Fruit fly (Drosophila melanogaster) whole organism, embryonic: ENCODE measurements around the gene Ids.

ENCODE experiments used
- CG13775 ChIP-seq: fragments of 200-800 bp; sonication (Bioruptor generic); optimal IDR thresholded peaks from 3 replicates; lab custom pipeline; 2017; ENCODE audit warnings: missing biosample characterization, mild to moderate bottlenecking, missing genetic modification characterization
- CG14860 ChIP-seq: fragments of 200-800 bp; sonication (Bioruptor generic); IDR thresholded peaks from 3 replicates; pipeline ENCODE4 v1.3.6; 2022; ENCODE audit warnings: missing biosample characterization, missing genetic modification characterization; ENCODE audit not compliant: partially characterized antibody
- CG15269 ChIP-seq: fragments of 200-800 bp; sonication (Bioruptor generic); optimal IDR thresholded peaks from 2 replicates; lab custom pipeline; 2018; ENCODE audit warnings: missing biosample characterization, mild to moderate bottlenecking, missing genetic modification characterization, moderate library complexity
- CG15601 ChIP-seq: fragments of 200-800 bp; sonication (Bioruptor generic); optimal IDR thresholded peaks from 3 replicates; lab custom pipeline; 2019; ENCODE audit warnings: missing biosample characterization, mild to moderate bottlenecking, missing genetic modification characterization, moderate library complexity
- CG16815 ChIP-seq: fragments of 200-800 bp; sonication (Bioruptor generic); optimal IDR thresholded peaks from 3 replicates; lab custom pipeline; 2017; ENCODE audit warnings: missing biosample characterization, mild to moderate bottlenecking, missing genetic modification characterization
- CG16863 ChIP-seq: fragments of 200-800 bp; sonication (Bioruptor generic); optimal IDR thresholded peaks from 3 replicates; lab custom pipeline; 2016; ENCODE audit warnings: missing biosample characterization, missing genetic modification characterization
- CG17568 ChIP-seq: fragments of 200-800 bp; sonication (Bioruptor generic); optimal IDR thresholded peaks from 2 replicates; lab custom pipeline; 2018; ENCODE audit warnings: missing biosample characterization, mild to moderate bottlenecking, missing genetic modification characterization, moderate library complexity
- CG17802 ChIP-seq: fragments of 200-800 bp; sonication (Bioruptor generic); optimal IDR thresholded peaks from 2 replicates; lab custom pipeline; 2018; ENCODE audit warnings: missing biosample characterization, mild to moderate bottlenecking, missing genetic modification characterization, moderate library complexity
- CG2202 ChIP-seq: fragments of 200-800 bp; sonication (Bioruptor generic); optimal IDR thresholded peaks from 2 replicates; lab custom pipeline; 2018; ENCODE audit warnings: missing biosample characterization, mild to moderate bottlenecking, missing genetic modification characterization
- CG4404 ChIP-seq: fragments of 200-800 bp; sonication (Bioruptor generic); IDR thresholded peaks from 2 replicates; pipeline ENCODE4 v1.3.6; 2022; ENCODE audit warnings: missing biosample characterization, missing genetic modification characterization
- CG4617 ChIP-seq: fragments of 200-800 bp; sonication (Bioruptor generic); optimal IDR thresholded peaks from 3 replicates; lab custom pipeline; 2016; ENCODE audit warnings: missing biosample characterization, missing genetic modification characterization, borderline replicate concordance
- CG7271 ChIP-seq: fragments of 200-800 bp; sonication (Bioruptor generic); optimal IDR thresholded peaks from 2 replicates; lab custom pipeline; 2018; ENCODE audit warnings: missing biosample characterization, mild to moderate bottlenecking, missing genetic modification characterization, moderate library complexity
- CG7745 ChIP-seq: fragments of 200-800 bp; sonication (Bioruptor generic); optimal IDR thresholded peaks from 2 replicates; lab custom pipeline; 2018; ENCODE audit warnings: missing biosample characterization, mild to moderate bottlenecking, missing genetic modification characterization, moderate library complexity
- CG8281 ChIP-seq: fragments of 200-800 bp; sonication (Bioruptor generic); optimal IDR thresholded peaks from 2 replicates; lab custom pipeline; 2018; ENCODE audit warnings: missing biosample characterization, mild to moderate bottlenecking, missing genetic modification characterization, moderate library complexity
- CG9215 ChIP-seq: fragments of 200-800 bp; sonication (Bioruptor generic); IDR thresholded peaks from 2 replicates; pipeline ENCODE4 v1.3.6; 2022; ENCODE audit warnings: missing biosample characterization, missing genetic modification characterization
- CG9817 ChIP-seq: fragments of 200-800 bp; sonication (Bioruptor generic); optimal IDR thresholded peaks from 2 replicates; lab custom pipeline; 2018; ENCODE audit warnings: missing biosample characterization, mild to moderate bottlenecking, missing genetic modification characterization, moderate library complexity
- CG9876 ChIP-seq: fragments of 200-800 bp; sonication (Bioruptor generic); optimal IDR thresholded peaks from 2 replicates; lab custom pipeline; 2016; ENCODE audit warnings: missing biosample characterization, missing genetic modification characterization
- D ChIP-seq, 2 experiments: fragments of 200-800 bp in 1 of 2; fragments of >200 bp in 1 of 2; sonication (Bioruptor generic) in 1 of 2; optimal IDR thresholded peaks; 2 replicates in 1 of 2; 3 replicates in 1 of 2; lab custom pipeline; 2017; ENCODE audit warnings: mild to moderate bottlenecking in 1 of 2, missing biosample characterization in 1 of 2, missing genetic modification characterization in 1 of 2, missing genetic modification reagents in 1 of 2
- HLHmδ ChIP-seq: fragments of 200-800 bp; sonication (Bioruptor generic); optimal IDR thresholded peaks from 2 replicates; lab custom pipeline; 2018; ENCODE audit warnings: missing biosample characterization, mild to moderate bottlenecking, missing genetic modification characterization, moderate library complexity
- NK7.1 ChIP-seq: fragments of 200-800 bp; sonication (Bioruptor generic); optimal IDR thresholded peaks from 3 replicates; lab custom pipeline; 2016; ENCODE audit warnings: missing biosample characterization, missing genetic modification characterization
- Nf-YC ChIP-seq: fragments of 200-800 bp; optimal IDR thresholded peaks from 3 replicates; lab custom pipeline; 2019; ENCODE audit warnings: missing biosample characterization, mild to moderate bottlenecking, missing genetic modification characterization, moderate library complexity
- Six4 ChIP-seq: fragments of 200-800 bp; sonication (Bioruptor generic); optimal IDR thresholded peaks from 2 replicates; lab custom pipeline; 2016; ENCODE audit warnings: missing biosample characterization, missing genetic modification characterization
- Sox100B ChIP-seq: fragments of 200-800 bp; sonication (Bioruptor generic); optimal IDR thresholded peaks from 3 replicates; lab custom pipeline; 2018; ENCODE audit warnings: missing biosample characterization, mild to moderate bottlenecking, missing genetic modification characterization
- Sry-β ChIP-seq: fragments of 200-800 bp; sonication (Bioruptor generic); optimal IDR thresholded peaks from 2 replicates; lab custom pipeline; 2018; ENCODE audit warnings: missing biosample characterization, mild to moderate bottlenecking, missing genetic modification characterization, moderate library complexity
- Stat92E ChIP-seq, 3 experiments: fragments of >200 bp in 2 of 3; fragments of 200-800 bp in 1 of 3; sonication (Bioruptor generic) in 1 of 3; optimal IDR thresholded peaks; 2 replicates each; lab custom pipeline; 2017 to 2019; ENCODE audit warnings: missing biosample characterization in 3 of 3, missing genetic modification characterization in 3 of 3, mild to moderate bottlenecking in 1 of 3, moderate library complexity in 1 of 3
- br ChIP-seq: fragments of >200 bp; optimal IDR thresholded peaks from 2 replicates; lab custom pipeline; 2017
- corto ChIP-seq: fragments of 200-800 bp; sonication (Bioruptor generic); optimal IDR thresholded peaks from 2 replicates; lab custom pipeline; 2016; ENCODE audit warnings: missing biosample characterization, mild to moderate bottlenecking, missing genetic modification characterization, moderate library complexity
- crol ChIP-seq: fragments of 200-800 bp; sonication (Bioruptor generic); IDR thresholded peaks from 2 replicates; pipeline ENCODE4 v1.3.6; 2022; ENCODE audit warnings: missing biosample characterization, missing genetic modification characterization
- cwo ChIP-seq: fragments of 200-800 bp; sonication (Bioruptor generic); optimal IDR thresholded peaks from 3 replicates; lab custom pipeline; 2017; ENCODE audit warnings: missing biosample characterization, missing genetic modification characterization, mild to moderate bottlenecking, moderate library complexity, missing genetic modification reagents
- dan ChIP-seq: fragments of 200-800 bp; sonication (Bioruptor generic); IDR thresholded peaks from 2 replicates; pipeline ENCODE4 v1.3.6; 2022; ENCODE audit warnings: missing biosample characterization, missing genetic modification characterization
- dati ChIP-seq: fragments of 200-800 bp; sonication (Bioruptor generic); IDR thresholded peaks from 2 replicates; pipeline ENCODE4 v1.3.6; 2022; ENCODE audit warnings: missing biosample characterization, missing genetic modification characterization
- ewg ChIP-seq: fragments of 200-800 bp; sonication (Bioruptor generic); optimal IDR thresholded peaks from 3 replicates; lab custom pipeline; 2017; ENCODE audit warnings: mild to moderate bottlenecking, missing biosample characterization, missing genetic modification reagents, missing genetic modification characterization
- fd96Cb ChIP-seq: fragments of 200-800 bp; sonication (Bioruptor generic); optimal IDR thresholded peaks from 2 replicates; lab custom pipeline; 2018; ENCODE audit warnings: missing biosample characterization, mild to moderate bottlenecking, missing genetic modification characterization, moderate library complexity
- gce ChIP-seq: fragments of 200-800 bp; sonication (Bioruptor generic); IDR thresholded peaks from 3 replicates; pipeline ENCODE4 v1.3.6; 2022; ENCODE audit warnings: missing biosample characterization, missing genetic modification characterization
- gcm ChIP-seq: fragments of 200-800 bp; sonication (Bioruptor generic); optimal IDR thresholded peaks from 2 replicates; lab custom pipeline; 2019; ENCODE audit warnings: missing biosample characterization, mild to moderate bottlenecking, missing genetic modification characterization, moderate library complexity
- gsb-n ChIP-seq: fragments of 200-800 bp; sonication (Bioruptor generic); optimal IDR thresholded peaks from 3 replicates; lab custom pipeline; 2018; ENCODE audit warnings: missing biosample characterization, mild to moderate bottlenecking, missing genetic modification characterization
- h ChIP-seq: fragments of >200 bp; optimal IDR thresholded peaks from 2 replicates; lab custom pipeline; 2017
- ind ChIP-seq: fragments of 200-800 bp; sonication (Bioruptor generic); optimal IDR thresholded peaks from 3 replicates; lab custom pipeline; 2016; ENCODE audit warnings: missing biosample characterization, missing genetic modification characterization
- insv ChIP-seq, 2 experiments: fragments of 200-800 bp; sonication (Bioruptor generic); optimal IDR thresholded peaks; 3 replicates each; lab custom pipeline; 2016 to 2018; ENCODE audit warnings: missing biosample characterization in 2 of 2, missing genetic modification characterization in 2 of 2
- knrl ChIP-seq: fragments of 200-800 bp; sonication (Bioruptor generic); IDR thresholded peaks from 3 replicates; pipeline ENCODE4 v1.3.6; 2022; ENCODE audit warnings: missing biosample characterization, missing genetic modification characterization; ENCODE audit not compliant: partially characterized antibody
- lbe ChIP-seq: fragments of 200-800 bp; sonication (Bioruptor generic); optimal IDR thresholded peaks from 2 replicates; lab custom pipeline; 2016; ENCODE audit warnings: missing biosample characterization, mild to moderate bottlenecking, missing genetic modification characterization
- nau ChIP-seq: fragments of 200-800 bp; sonication (Bioruptor generic); optimal IDR thresholded peaks from 3 replicates; lab custom pipeline; 2017; ENCODE audit warnings: missing biosample characterization, mild to moderate bottlenecking, missing genetic modification characterization, missing genetic modification reagents
- pho ChIP-seq: fragments of 200-800 bp; sonication (Bioruptor generic); optimal IDR thresholded peaks from 2 replicates; lab custom pipeline; 2016; ENCODE audit warnings: missing biosample characterization, missing genetic modification characterization
- ranshi ChIP-seq: fragments of 200-800 bp; sonication (Bioruptor generic); IDR thresholded peaks from 2 replicates; pipeline ENCODE4 v1.3.6; 2022; ENCODE audit warnings: missing biosample characterization, missing genetic modification characterization
- row ChIP-seq: fragments of 200-800 bp; sonication (Bioruptor generic); IDR thresholded peaks from 3 replicates; pipeline ENCODE4 v1.3.6; 2022; ENCODE audit warnings: missing biosample characterization, missing genetic modification characterization
- slbo ChIP-seq: fragments of 200-800 bp; sonication (Bioruptor generic); IDR thresholded peaks from 2 replicates; pipeline ENCODE4 v1.3.6; 2022; ENCODE audit warnings: missing biosample characterization, missing genetic modification characterization
- stc ChIP-seq: fragments of 200-800 bp; sonication (Bioruptor generic); IDR thresholded peaks from 2 replicates; pipeline ENCODE4 v1.3.6; 2022; ENCODE audit warnings: missing biosample characterization, missing genetic modification characterization
- twi ChIP-seq: fragments of 200-800 bp; optimal IDR thresholded peaks from 2 replicates; lab custom pipeline; 2019; ENCODE audit warnings: missing biosample characterization, mild to moderate bottlenecking, missing genetic modification characterization, moderate library complexity

Ids gene

dm6 chr3L:3393951-3394834 lies 16.1 kb downstream of the Ids start (continued):
- TF ChIP-seq CG9215 (GFP tag; lab: Robert Waterston, UW) (peak; percentile 12; the same call in 1 of the 2 replicates), dan (GFP tag; lab: Robert Waterston, UW) (no peak), NK7.1 (GFP tag; lab: Kevin White, UChicago) (peak; percentile 81), Sry-β (GFP tag; lab: Kevin White, UChicago) (peak; percentile 66), CG7271 (no peak), cwo (GFP tag; lab: Kevin White, UChicago) (no peak), CG17802 (tag; lab: Kevin White, UChicago) (peak; percentile 58), stc (GFP tag; lab: Robert Waterston, UW) (peak; percentile 58), slbo (GFP tag; lab: Robert Waterston, UW) (peak; percentile 35; the same call in 1 of the 2 replicates), pho (no peak), ewg (no peak), gcm (GFP tag; lab: Kevin White, UChicago) (peak; percentile 70), gsb-n (peak; percentile 87), CG16815 (GFP tag; lab: Kevin White, UChicago) (no peak), CG7745 (tag; lab: Kevin White, UChicago) (no peak), lbe (no peak), CG15601 (tag; lab: Kevin White, UChicago) (peak; percentile 94), CG2202 (tag; lab: Kevin White, UChicago) (no peak), ind (peak; percentile 68), Six4 (GFP tag; lab: Kevin White, UChicago) (peak; percentile 70), dati (GFP tag; lab: Robert Waterston, UW) (peak; percentile 86), CG17568 (GFP tag; lab: Kevin White, UChicago) (peak; percentile 51), nau (GFP tag; lab: Kevin White, UChicago) (peak; percentile 34), br (no peak), HLHmδ (GFP tag; lab: Kevin White, UChicago) (no peak), Stat92E (GFP tag; optimal IDR thresholded peaks at IDR 0.05; lab: Kevin White, UChicago) (peak in 1 of 3 experiments; percentile 97), corto (GFP tag; lab: Kevin White, UChicago) (no peak), CG16863 (GFP tag; lab: Kevin White, UChicago) (no peak), CG15269 (no peak), crol (GFP tag; lab: Robert Waterston, UW) (peak; percentile 97), CG8281 (tag; lab: Kevin White, UChicago) (peak; percentile 28), CG13775 (no peak), Nf-YC (tag; lab: Kevin White, UChicago) (peak; percentile 54), CG4617 (GFP tag; lab: Kevin White, UChicago) (no peak), CG4404 (GFP tag; lab: Robert Waterston, UW) (no peak; the same call in 1 of the 2 replicates), D (optimal IDR thresholded peaks at IDR 0.05; lab: Kevin White, UChicago) (no peak), D (GFP tag; optimal IDR thresholded peaks at IDR 0.05; lab: Kevin White, UChicago) (peak; percentile 92), fd96Cb (tag; lab: Kevin White, UChicago) (peak; percentile 85), twi (tag; lab: Kevin White, UChicago) (no peak), CG9876 (GFP tag; lab: Kevin White, UChicago) (no peak), knrl (GFP tag; lab: Robert Waterston, UW) (no peak), row (peak; percentile 81; the same call in 2 of the 3 replicates), insv (GFP tag; optimal IDR thresholded peaks at IDR 0.05; lab: Kevin White, UChicago) (no peak), Sox100B (GFP tag; lab: Kevin White, UChicago) (peak; percentile 87), h (no peak), gce (GFP tag; lab: Robert Waterston, UW) (peak; percentile 86), CG14860 (no peak), CG9817 (peak; percentile 57), ranshi (GFP tag; lab: Robert Waterston, UW) (peak; percentile 87)
